Worm (Caenorhabditis elegans): ENCODE measurements around the gene srh-62.

srh-62 gene

DNA sequence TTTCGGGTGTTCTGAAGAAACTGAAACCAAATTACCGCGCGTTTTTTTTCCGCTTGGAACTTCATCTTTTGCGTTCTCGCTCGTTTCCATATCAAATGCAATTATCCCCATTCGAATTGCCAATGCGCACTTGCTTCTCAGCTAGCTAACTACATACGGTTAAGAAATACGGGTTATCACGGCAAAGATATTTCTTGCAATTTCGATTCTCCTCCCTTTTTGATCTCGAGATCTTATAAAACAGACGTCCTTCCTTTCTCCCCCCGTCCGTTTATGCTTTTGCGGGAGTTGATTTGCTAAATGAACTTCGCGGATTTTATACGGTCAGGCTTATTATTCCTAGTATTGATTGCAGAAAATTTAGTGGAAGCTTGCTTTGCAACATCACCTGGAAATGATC is 25.9 kb upstream of the srh-62 start, which contains the start of gene B0554.4:
Gene B0554.4, plus strand, starts transcription at position 301 of the 400 bp plus-strand sequence.
- no peak for TF ChIP-seq zag-1 (tag; optimal IDR thresholded peaks at IDR 0.05)
- TF ChIP-seq aly-2 (tag; optimal IDR thresholded peaks at IDR 0.05), result no peak
- TF ChIP-seq lin-39 (tag; optimal IDR thresholded peaks at IDR 0.05), result no peak
- TF ChIP-seq Y55F3AM.14 (GFP tag; optimal IDR thresholded peaks at IDR 0.05), result no peak
- TF ChIP-seq nhr-21 (tag; optimal IDR thresholded peaks at IDR 0.05), result no peak
- no peak for TF ChIP-seq nhr-23 (tag; optimal IDR thresholded peaks at IDR 0.05)
- no peak for TF ChIP-seq nhr-6 (tag; optimal IDR thresholded peaks at IDR 0.05)
- no peak for TF ChIP-seq sma-3 (GFP tag; optimal IDR thresholded peaks at IDR 0.05)
- no peak for TF ChIP-seq egl-27 (tag; optimal IDR thresholded peaks at IDR 0.05)
- TF ChIP-seq nhr-10 (tag; optimal IDR thresholded peaks at IDR 0.05), result no peak
- no peak for TF ChIP-seq C34F6.9 (tag; optimal IDR thresholded peaks at IDR 0.05)
- no peak for TF ChIP-seq unc-39 (tag; optimal IDR thresholded peaks at IDR 0.05)
- TF ChIP-seq unc-55 (GFP tag; optimal IDR thresholded peaks at IDR 0.05), result no peak
- no peak for TF ChIP-seq R02D3.7 (tag; optimal IDR thresholded peaks at IDR 0.05)
- TF ChIP-seq lin-13 (GFP tag; optimal IDR thresholded peaks at IDR 0.05), result no peak
- TF ChIP-seq alr-1 (tag; optimal IDR thresholded peaks at IDR 0.05), result no peak

ce11 chrV:424140-424539 is 21.2 kb upstream of the srh-62 start, which contains the start of gene B0554.5:
Gene B0554.5 (plus strand): TSS chrV:424440.
- TF ChIP-seq ama-1 (optimal IDR thresholded peaks at IDR 0.05), result no peak
- no peak for TF ChIP-seq sma-9 (GFP tag; optimal IDR thresholded peaks at IDR 0.05)
- no peak for TF ChIP-seq sma-9 (tag; optimal IDR thresholded peaks at IDR 0.05)
- TF ChIP-seq nhr-129 (tag; optimal IDR thresholded peaks at IDR 0.05), result no peak
- TF ChIP-seq skn-1 (tag; optimal IDR thresholded peaks at IDR 0.05), result no peak
- no peak for TF ChIP-seq ztf-1 (GFP tag; conservative IDR thresholded peaks at IDR 0.05)
- TF ChIP-seq sem-4 (tag; optimal IDR thresholded peaks at IDR 0.05), result no peak
- no peak for TF ChIP-seq sma-3 (GFP tag; optimal IDR thresholded peaks at IDR 0.05)
- no peak for TF ChIP-seq C34F6.9 (tag; optimal IDR thresholded peaks at IDR 0.05)
- TF ChIP-seq snpc-4 (tag; optimal IDR thresholded peaks at IDR 0.05), result no peak
- no peak for TF ChIP-seq nhr-21 (tag; optimal IDR thresholded peaks at IDR 0.05)
- TF ChIP-seq nhr-25 (tag; optimal IDR thresholded peaks at IDR 0.05), result no peak
- no peak for TF ChIP-seq mdl-1 (tag; optimal IDR thresholded peaks at IDR 0.05)
- TF ChIP-seq lin-39 (tag; optimal IDR thresholded peaks at IDR 0.05), result no peak
- TF ChIP-seq unc-62 (GFP tag; optimal IDR thresholded peaks at IDR 0.05), result no peak

ce11 chrV:422133-422532 is 19.2 kb upstream of the srh-62 start, which contains the start of gene dod-20:
Gene dod-20 (plus strand): TSS chrV:422433.
- peak; percentile 17 for TF ChIP-seq fos-1 (tag; optimal IDR thresholded peaks at IDR 0.05)
- no peak for TF ChIP-seq C34F6.9 (tag; optimal IDR thresholded peaks at IDR 0.05)

DNA sequence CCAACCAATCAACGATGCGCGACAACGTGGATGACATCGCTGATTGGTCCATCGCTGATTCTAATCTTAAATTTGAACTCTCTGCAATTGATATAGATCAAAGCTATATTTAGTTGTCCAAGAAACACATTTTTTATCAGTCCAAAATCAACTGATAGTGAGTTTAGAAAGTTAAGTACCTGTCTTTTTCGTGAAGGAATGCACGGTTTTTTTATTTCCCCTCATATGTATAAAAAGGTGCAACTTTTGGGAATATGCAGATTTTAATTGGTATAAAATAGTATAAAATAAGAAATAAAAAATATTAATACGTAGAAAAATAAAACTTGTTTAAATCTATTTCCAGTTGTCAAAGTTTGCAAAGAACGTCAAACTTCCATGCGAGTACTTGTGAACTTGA is 15.5 kb upstream of the srh-62 start, which contains the start of gene Y39D8A.1:
Gene Y39D8A.1, plus strand, starts transcription at position 301 of the 400 bp plus-strand sequence.
- TF ChIP-seq skn-1 (tag; optimal IDR thresholded peaks at IDR 0.05) (no peak), nhr-21 (tag; optimal IDR thresholded peaks at IDR 0.05) (no peak), zag-1 (tag; optimal IDR thresholded peaks at IDR 0.05) (no peak), sem-4 (tag; optimal IDR thresholded peaks at IDR 0.05) (no peak), dmd-4 (tag; optimal IDR thresholded peaks at IDR 0.05) (no peak), fos-1 (tag; optimal IDR thresholded peaks at IDR 0.05) (no peak), C34F6.9 (tag; optimal IDR thresholded peaks at IDR 0.05) (no peak), nhr-6 (tag; optimal IDR thresholded peaks at IDR 0.05) (no peak), unc-62 (GFP tag; optimal IDR thresholded peaks at IDR 0.05) (no peak), unc-39 (tag; optimal IDR thresholded peaks at IDR 0.05) (no peak), mbf-1 (tag; optimal IDR thresholded peaks at IDR 0.05) (no peak), lin-13 (GFP tag; optimal IDR thresholded peaks at IDR 0.05) (no peak), ztf-4 (tag; optimal IDR thresholded peaks at IDR 0.05) (no peak), lin-11 (tag; optimal IDR thresholded peaks at IDR 0.05) (no peak), F13H6.1 (tag; optimal IDR thresholded peaks at IDR 0.05) (no peak), mab-5 (tag; optimal IDR thresholded peaks at IDR 0.05) (no peak), snpc-4 (tag; optimal IDR thresholded peaks at IDR 0.05) (no peak), elt-3 (tag; optimal IDR thresholded peaks at IDR 0.05) (no peak), nhr-25 (tag; optimal IDR thresholded peaks at IDR 0.05) (no peak), nhr-23 (tag; optimal IDR thresholded peaks at IDR 0.05) (no peak)

All from whole organism, L2 larva.